Fruit fly (Drosophila melanogaster) whole organism, embryonic: ENCODE results near the gene ATPsynG.

Source experiments
- Ada2b ChIP-seq: fragments of 200-800 bp; sonication (Bioruptor generic); IDR thresholded peaks from 2 replicates; pipeline ENCODE4 v1.3.6; 2022; ENCODE audit warnings: missing biosample characterization, missing genetic modification characterization
- Awh ChIP-seq: fragments of 200-800 bp; sonication (Bioruptor generic); IDR thresholded peaks from 2 replicates; pipeline ENCODE4, ENCODE4 v1.3.6; 2022; ENCODE audit warnings: missing biosample characterization, missing genetic modification characterization
- Blimp-1 ChIP-seq: fragments of 200-800 bp; sonication (Bioruptor generic); optimal IDR thresholded peaks from 3 replicates; lab custom pipeline; 2018; ENCODE audit warnings: missing biosample characterization, missing genetic modification characterization, mild to moderate bottlenecking, moderate library complexity, missing genetic modification reagents
- CG10462 ChIP-seq: fragments of 200-800 bp; sonication (Bioruptor generic); optimal IDR thresholded peaks from 2 replicates; lab custom pipeline; 2016; ENCODE audit warnings: missing biosample characterization, missing genetic modification characterization
- CG11398 ChIP-seq: fragments of 200-800 bp; sonication (Bioruptor generic); optimal IDR thresholded peaks from 2 replicates; lab custom pipeline; 2016; ENCODE audit warnings: missing biosample characterization, missing genetic modification characterization
- CG12236 ChIP-seq: fragments of 200-800 bp; sonication (Bioruptor generic); optimal IDR thresholded peaks from 2 replicates; lab custom pipeline; 2016; ENCODE audit warnings: missing biosample characterization, missing genetic modification characterization
- CG12299 ChIP-seq: fragments of 200-800 bp; sonication (Bioruptor generic); optimal IDR thresholded peaks from 2 replicates; lab custom pipeline; 2018; ENCODE audit warnings: missing biosample characterization, mild to moderate bottlenecking, missing genetic modification characterization
- CG12391 ChIP-seq: fragments of 200-800 bp; sonication (Bioruptor generic); optimal IDR thresholded peaks from 3 replicates; lab custom pipeline; 2018; ENCODE audit warnings: missing biosample characterization, mild to moderate bottlenecking, missing genetic modification characterization, moderate library complexity
- CG12659 ChIP-seq: fragments of 200-800 bp; sonication (Bioruptor generic); optimal IDR thresholded peaks from 3 replicates; lab custom pipeline; 2017; ENCODE audit warnings: mild to moderate bottlenecking, missing biosample characterization, missing genetic modification reagents, missing genetic modification characterization
- CG14441 ChIP-seq: fragments of 200-800 bp; sonication (Bioruptor generic); IDR thresholded peaks from 2 replicates; pipeline ENCODE4 v1.3.6; 2022; ENCODE audit warnings: missing biosample characterization, missing genetic modification characterization
- CG14965 ChIP-seq: fragments of 200-800 bp; sonication (Bioruptor generic); optimal IDR thresholded peaks from 2 replicates; lab custom pipeline; 2016; ENCODE audit warnings: missing biosample characterization, missing genetic modification characterization, borderline replicate concordance
- CG16815 ChIP-seq: fragments of 200-800 bp; sonication (Bioruptor generic); optimal IDR thresholded peaks from 3 replicates; lab custom pipeline; 2017; ENCODE audit warnings: missing biosample characterization, mild to moderate bottlenecking, missing genetic modification characterization
- CG16863 ChIP-seq: fragments of 200-800 bp; sonication (Bioruptor generic); optimal IDR thresholded peaks from 3 replicates; lab custom pipeline; 2016; ENCODE audit warnings: missing biosample characterization, missing genetic modification characterization
- CG2120 ChIP-seq: fragments of 200-800 bp; sonication (Bioruptor generic); optimal IDR thresholded peaks from 3 replicates; lab custom pipeline; 2016; ENCODE audit warnings: missing biosample characterization, missing genetic modification characterization
- CG3726 ChIP-seq: fragments of 200-800 bp; sonication (Bioruptor generic); IDR thresholded peaks from 3 replicates; pipeline ENCODE4, ENCODE4 v1.3.6; 2022; ENCODE audit warnings: missing biosample characterization, missing genetic modification characterization
- CG42726 ChIP-seq: fragments of 200-800 bp; sonication (Bioruptor generic); IDR thresholded peaks from 2 replicates; pipeline ENCODE4 v1.3.6; 2022; ENCODE audit warnings: missing biosample characterization, missing genetic modification characterization; ENCODE audit not compliant: partially characterized antibody
- CG4328 ChIP-seq: fragments of 200-800 bp; sonication (Bioruptor generic); optimal IDR thresholded peaks from 3 replicates; lab custom pipeline; 2017; ENCODE audit warnings: missing biosample characterization, missing genetic modification reagents, missing genetic modification characterization
- CG4617 ChIP-seq: fragments of 200-800 bp; sonication (Bioruptor generic); optimal IDR thresholded peaks from 3 replicates; lab custom pipeline; 2016; ENCODE audit warnings: missing biosample characterization, missing genetic modification characterization, borderline replicate concordance
- CG4820 ChIP-seq: fragments of 200-800 bp; sonication (Bioruptor generic); optimal IDR thresholded peaks from 3 replicates; lab custom pipeline; 2016; ENCODE audit warnings: missing biosample characterization, missing genetic modification characterization
- CG6272 ChIP-seq: fragments of 200-800 bp; sonication (Bioruptor generic); IDR thresholded peaks from 2 replicates; pipeline ENCODE4 v1.3.6; 2022; ENCODE audit warnings: missing biosample characterization, missing genetic modification characterization
- CG7271 ChIP-seq: fragments of 200-800 bp; sonication (Bioruptor generic); optimal IDR thresholded peaks from 2 replicates; lab custom pipeline; 2018; ENCODE audit warnings: missing biosample characterization, mild to moderate bottlenecking, missing genetic modification characterization, moderate library complexity
- CG7556 ChIP-seq: fragments of 200-800 bp; sonication (Bioruptor generic); optimal IDR thresholded peaks from 2 replicates; lab custom pipeline; 2017; ENCODE audit warnings: missing biosample characterization, mild to moderate bottlenecking, missing genetic modification characterization
- Camta ChIP-seq: fragments of 200-800 bp; sonication (Bioruptor generic); optimal IDR thresholded peaks from 2 replicates; lab custom pipeline; 2016; ENCODE audit warnings: missing biosample characterization, missing genetic modification characterization
- D19A ChIP-seq: fragments of 200-800 bp; optimal IDR thresholded peaks from 3 replicates; lab custom pipeline; 2019; ENCODE audit warnings: missing biosample characterization, mild to moderate bottlenecking, missing genetic modification characterization, moderate library complexity
- Deaf1 ChIP-seq: fragments of 200-800 bp; optimal IDR thresholded peaks from 3 replicates; lab custom pipeline; 2019; ENCODE audit warnings: missing biosample characterization, mild to moderate bottlenecking, missing genetic modification characterization, moderate library complexity
- Doc3 ChIP-seq: fragments of 200-800 bp; sonication (Bioruptor generic); IDR thresholded peaks from 3 replicates; pipeline ENCODE4 v1.3.6; 2022; ENCODE audit warnings: missing biosample characterization, missing genetic modification characterization; ENCODE audit not compliant: partially characterized antibody
- Dref ChIP-seq: fragments of 200-800 bp; sonication (Bioruptor generic); IDR thresholded peaks from 2 replicates; pipeline ENCODE4 v1.3.6; 2022; ENCODE audit warnings: missing biosample characterization, missing genetic modification characterization
- ERR ChIP-seq: fragments of 200-800 bp; sonication (Bioruptor generic); optimal IDR thresholded peaks from 2 replicates; lab custom pipeline; 2016; ENCODE audit warnings: missing biosample characterization, missing genetic modification characterization
- Fer3 ChIP-seq: fragments of 200-800 bp; sonication (Bioruptor generic); optimal IDR thresholded peaks from 2 replicates; lab custom pipeline; 2018; ENCODE audit warnings: missing biosample characterization, mild to moderate bottlenecking, missing genetic modification characterization, moderate library complexity
- Hr39 ChIP-seq: fragments of >200 bp; optimal IDR thresholded peaks from 2 replicates; lab custom pipeline; 2017
- Lhr ChIP-seq: fragments of 200-800 bp; sonication (Bioruptor generic); optimal IDR thresholded peaks from 3 replicates; lab custom pipeline; 2017; ENCODE audit warnings: mild to moderate bottlenecking, missing biosample characterization, missing genetic modification reagents, missing genetic modification characterization
- Max ChIP-seq: fragments of 200-800 bp; sonication (Bioruptor generic); optimal IDR thresholded peaks from 2 replicates; lab custom pipeline; 2016; ENCODE audit warnings: missing biosample characterization, mild to moderate bottlenecking, missing genetic modification characterization
- Sox102F ChIP-seq: fragments of 200-800 bp; sonication (Bioruptor generic); optimal IDR thresholded peaks from 2 replicates; lab custom pipeline; 2018; ENCODE audit warnings: missing biosample characterization, mild to moderate bottlenecking, missing genetic modification characterization, moderate library complexity
- abd-A ChIP-seq: fragments of 200-800 bp; sonication (Bioruptor generic); optimal IDR thresholded peaks from 3 replicates; lab custom pipeline; 2019; ENCODE audit warnings: missing biosample characterization, mild to moderate bottlenecking, missing genetic modification characterization, moderate library complexity
- aop ChIP-seq: fragments of 200-800 bp; sonication (Bioruptor generic); IDR thresholded peaks from 2 replicates; pipeline ENCODE4 v1.3.6; 2022; ENCODE audit warnings: missing biosample characterization, missing genetic modification characterization
- bsh ChIP-seq, 2 experiments: fragments of 200-800 bp; sonication (Bioruptor generic); optimal IDR thresholded peaks; 2 replicates each; lab custom pipeline; 2017 to 2018; ENCODE audit warnings: mild to moderate bottlenecking in 2 of 2, missing biosample characterization in 2 of 2, missing genetic modification characterization in 2 of 2, moderate library complexity in 1 of 2
- ci ChIP-seq: fragments of 200-800 bp; sonication (Bioruptor generic); IDR thresholded peaks from 3 replicates; pipeline ENCODE4 v1.3.6; 2022; ENCODE audit warnings: missing biosample characterization, missing genetic modification characterization
- dimm ChIP-seq: fragments of 200-800 bp; sonication (Bioruptor generic); IDR thresholded peaks from 2 replicates; pipeline ENCODE4 v1.3.6; 2022; ENCODE audit warnings: missing biosample characterization, missing genetic modification characterization
- exex ChIP-seq: fragments of 200-800 bp; sonication (Bioruptor generic); optimal IDR thresholded peaks from 4 replicates; lab custom pipeline; 2018; ENCODE audit warnings: missing biosample characterization, mild to moderate bottlenecking, missing genetic modification characterization, moderate library complexity
- fd64A ChIP-seq: fragments of 200-800 bp; sonication (Bioruptor generic); optimal IDR thresholded peaks from 3 replicates; lab custom pipeline; 2018; ENCODE audit warnings: missing biosample characterization, mild to moderate bottlenecking, missing genetic modification characterization
- klu ChIP-seq: fragments of 200-800 bp; sonication (Bioruptor generic); IDR thresholded peaks from 2 replicates; pipeline ENCODE4 v1.3.6; 2022; ENCODE audit warnings: missing biosample characterization, missing genetic modification characterization
- knrl ChIP-seq: fragments of 200-800 bp; sonication (Bioruptor generic); IDR thresholded peaks from 3 replicates; pipeline ENCODE4 v1.3.6; 2022; ENCODE audit warnings: missing biosample characterization, missing genetic modification characterization; ENCODE audit not compliant: partially characterized antibody
- lov ChIP-seq, 2 experiments: fragments of 200-800 bp in 1 of 2; fragments of >200 bp in 1 of 2; sonication (Bioruptor generic) in 1 of 2; IDR thresholded peaks in 1 of 2; optimal IDR thresholded peaks in 1 of 2; 2 replicates in 1 of 2; 3 replicates in 1 of 2; pipeline versions ENCODE4 v1.3.6 to Lab custom; 2017 to 2022; ENCODE audit warnings: missing biosample characterization in 1 of 2, missing genetic modification characterization in 1 of 2
- sens ChIP-seq: fragments of 200-800 bp; sonication (Bioruptor generic); peaks from one replicate; lab custom pipeline; 2016; ENCODE audit warnings: missing biosample characterization, missing genetic modification characterization
- slbo ChIP-seq: fragments of 200-800 bp; sonication (Bioruptor generic); IDR thresholded peaks from 2 replicates; pipeline ENCODE4 v1.3.6; 2022; ENCODE audit warnings: missing biosample characterization, missing genetic modification characterization
- tin ChIP-seq: fragments of 200-800 bp; sonication (Bioruptor generic); optimal IDR thresholded peaks from 3 replicates; lab custom pipeline; 2016; ENCODE audit warnings: missing biosample characterization, missing genetic modification characterization
- toy ChIP-seq: fragments of 200-800 bp; sonication (Bioruptor generic); IDR thresholded peaks from 2 replicates; pipeline ENCODE4 v1.3.6; 2022; ENCODE audit warnings: missing biosample characterization, missing genetic modification characterization
- trem ChIP-seq: fragments of 200-800 bp; optimal IDR thresholded peaks from 3 replicates; lab custom pipeline; 2019; ENCODE audit warnings: missing biosample characterization, mild to moderate bottlenecking, missing genetic modification characterization, moderate library complexity
- zen2 ChIP-seq: fragments of 200-800 bp; sonication (Bioruptor generic); IDR thresholded peaks from 3 replicates; pipeline ENCODE4 v1.3.6; 2022; ENCODE audit warnings: missing biosample characterization, missing genetic modification characterization; ENCODE audit not compliant: partially characterized antibody
- zf30C ChIP-seq: fragments of 200-800 bp; sonication (Bioruptor generic); optimal IDR thresholded peaks from 3 replicates; lab custom pipeline; 2018; ENCODE audit warnings: missing biosample characterization, mild to moderate bottlenecking, missing genetic modification characterization

The ATPsynG gene

DNA sequence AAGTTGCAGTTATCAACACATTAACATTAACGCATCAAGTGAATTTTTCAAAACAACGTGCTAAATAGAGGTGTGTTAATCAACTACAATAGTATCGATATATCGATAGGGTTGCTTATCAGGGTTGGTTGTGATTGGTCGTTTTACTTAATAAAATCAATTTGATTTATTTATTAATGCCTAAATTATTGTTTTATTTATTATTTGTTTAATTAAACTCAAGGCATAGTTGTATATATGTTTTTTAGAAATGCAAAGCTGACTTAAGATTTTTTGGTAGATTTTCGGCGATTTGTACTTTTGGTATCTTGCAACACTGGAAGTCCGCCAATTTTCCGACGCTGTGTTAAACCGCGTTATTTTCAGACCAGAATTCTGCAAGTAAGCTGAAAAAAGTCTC lies 34.8 kb upstream of the ATPsynG start, which contains the start of the genes Art8 and dUTPase (continued):
- TF ChIP-seq ci (GFP tag; lab: Robert Waterston, UW): peak; percentile 73; the same call in 2 of the 3 replicates
- TF ChIP-seq knrl (GFP tag; lab: Robert Waterston, UW): peak; percentile 88
- TF ChIP-seq Deaf1 (tag; lab: Kevin White, UChicago): no peak
- peak; percentile 90 for TF ChIP-seq sens (GFP tag; lab: Kevin White, UChicago)
- TF ChIP-seq CG12299 (tag; lab: Kevin White, UChicago): peak; percentile 51
- TF ChIP-seq Dref (GFP tag; lab: Robert Waterston, UW): peak; percentile 84
- peak; percentile 92 for TF ChIP-seq trem
- peak; percentile 65 for TF ChIP-seq Fer3 (tag; lab: Kevin White, UChicago)
- no peak; the same call in 2 of the 3 replicates for TF ChIP-seq zen2 (GFP tag; lab: Robert Waterston, UW)
- TF ChIP-seq toy: no peak
- TF ChIP-seq Max (GFP tag; lab: Kevin White, UChicago): peak; percentile 93
- no peak for TF ChIP-seq dimm
- TF ChIP-seq CG4617 (GFP tag; lab: Kevin White, UChicago): peak; percentile 80
- TF ChIP-seq CG3726: no peak
- no peak for TF ChIP-seq ERR
- no peak for TF ChIP-seq CG14965
- TF ChIP-seq CG6272: peak; percentile 33
- TF ChIP-seq lov (optimal IDR thresholded peaks at IDR 0.05; lab: Kevin White, UChicago): no peak
- TF ChIP-seq lov (GFP tag; IDR thresholded peaks at IDR 0.05; lab: Robert Waterston, UW): no peak
- TF ChIP-seq Hr39: no peak
- peak; percentile 78 for TF ChIP-seq CG2120 (GFP tag; lab: Kevin White, UChicago)
- peak; percentile 63 for TF ChIP-seq CG7556 (GFP tag; lab: Kevin White, UChicago)
- TF ChIP-seq abd-A (tag; lab: Kevin White, UChicago): no peak
- TF ChIP-seq bsh (GFP tag; optimal IDR thresholded peaks at IDR 0.05; lab: Kevin White, UChicago): peak in 1 of 2 experiments; percentile 70
- no peak for TF ChIP-seq Blimp-1 (GFP tag; lab: Kevin White, UChicago)
- peak; percentile 63 for TF ChIP-seq Awh (GFP tag; lab: Robert Waterston, UW)
- peak; percentile 74 for TF ChIP-seq slbo
- no peak for TF ChIP-seq zf30C (GFP tag; lab: Kevin White, UChicago)
- TF ChIP-seq CG4328 (GFP tag; lab: Kevin White, UChicago): peak; percentile 21
- peak; percentile 75 for TF ChIP-seq Sox102F (GFP tag; lab: Kevin White, UChicago)
- TF ChIP-seq CG11398 (GFP tag; lab: Kevin White, UChicago): no peak
- peak; percentile 15 for TF ChIP-seq Camta
- peak; percentile 48 for TF ChIP-seq CG14441 (GFP tag; lab: Robert Waterston, UW)
- peak; percentile 93 for TF ChIP-seq CG12391 (tag; lab: Kevin White, UChicago)
- TF ChIP-seq fd64A (GFP tag; lab: Kevin White, UChicago): no peak
- TF ChIP-seq Lhr: peak; percentile 53
- peak; percentile 90 for TF ChIP-seq CG12659
- TF ChIP-seq CG16815 (GFP tag; lab: Kevin White, UChicago): peak; percentile 38
- no peak for TF ChIP-seq aop (GFP tag; lab: Robert Waterston, UW)
- peak; percentile 78 for TF ChIP-seq CG42726
- peak; percentile 88 for TF ChIP-seq Doc3 (GFP tag; lab: Robert Waterston, UW)
- TF ChIP-seq CG16863 (GFP tag; lab: Kevin White, UChicago): peak; percentile 32
- TF ChIP-seq Ada2b (GFP tag; lab: Robert Waterston, UW): peak; percentile 61
- TF ChIP-seq tin (GFP tag; lab: Kevin White, UChicago): peak; percentile 77
- TF ChIP-seq klu (GFP tag; lab: Robert Waterston, UW): peak; percentile 22; the same call in 1 of the 2 replicates
- TF ChIP-seq CG10462 (GFP tag; lab: Kevin White, UChicago): peak; percentile 45
- peak; percentile 45 for TF ChIP-seq exex (tag; lab: Kevin White, UChicago)
- peak; percentile 56 for TF ChIP-seq D19A
- no peak for TF ChIP-seq CG12236 (GFP tag; lab: Kevin White, UChicago)
- peak; percentile 59 for TF ChIP-seq CG4820 (GFP tag; lab: Kevin White, UChicago)
- peak; percentile 73 for TF ChIP-seq CG7271 (tag; lab: Kevin White, UChicago)
